Fruit fly (Drosophila melanogaster) whole organism, pupa: ENCODE data around the gene CG33340.

Experiments used
- CG10348 ChIP-seq: fragments of 200-800 bp; sonication (Bioruptor generic); IDR thresholded peaks from 2 replicates; pipeline ENCODE4 v1.3.6; 2022; ENCODE audit warnings: missing biosample characterization, missing genetic modification characterization
- CG12605 ChIP-seq: fragments of 200-800 bp; sonication (Bioruptor generic); IDR thresholded peaks from 2 replicates; pipeline ENCODE4 v1.3.6; 2022; ENCODE audit warnings: missing biosample characterization, missing genetic modification characterization
- CG13204 ChIP-seq: fragments of 200-800 bp; sonication (Bioruptor generic); optimal IDR thresholded peaks from 2 replicates; lab custom pipeline; 2018; ENCODE audit warnings: missing biosample characterization, mild to moderate bottlenecking, missing genetic modification characterization, moderate library complexity
- CG14655 ChIP-seq: fragments of 200-800 bp; sonication (Bioruptor generic); optimal IDR thresholded peaks from 3 replicates; lab custom pipeline; 2017; ENCODE audit warnings: mild to moderate bottlenecking, missing biosample characterization, missing genetic modification reagents, missing genetic modification characterization
- CG15710 ChIP-seq: fragments of 200-800 bp; sonication (Bioruptor generic); optimal IDR thresholded peaks from 2 replicates; lab custom pipeline; 2018; ENCODE audit warnings: missing biosample characterization, mild to moderate bottlenecking, missing genetic modification characterization, moderate library complexity
- CG17806 ChIP-seq: fragments of 200-800 bp; sonication (Bioruptor generic); optimal IDR thresholded peaks from 2 replicates; lab custom pipeline; 2018; ENCODE audit warnings: missing biosample characterization, mild to moderate bottlenecking, missing genetic modification characterization, moderate library complexity
- CG32121 ChIP-seq: fragments of 200-800 bp; sonication (Bioruptor generic); IDR thresholded peaks from 2 replicates; pipeline ENCODE4 v1.3.6; 2022; ENCODE audit warnings: missing biosample characterization, missing genetic modification characterization
- CG34367 ChIP-seq: fragments of 200-800 bp; sonication (Bioruptor generic); optimal IDR thresholded peaks from 2 replicates; lab custom pipeline; 2018; ENCODE audit warnings: missing biosample characterization, mild to moderate bottlenecking, missing genetic modification characterization
- CG4496 ChIP-seq: fragments of 200-800 bp; sonication (Bioruptor generic); IDR thresholded peaks from 3 replicates; pipeline ENCODE4 v1.3.6; 2022; ENCODE audit warnings: missing biosample characterization, missing genetic modification characterization
- CG8159 ChIP-seq: fragments of 200-800 bp; sonication (Bioruptor generic); optimal IDR thresholded peaks from 3 replicates; lab custom pipeline; 2018; ENCODE audit warnings: missing biosample characterization, mild to moderate bottlenecking, missing genetic modification characterization, moderate library complexity
- CG8301 ChIP-seq: fragments of 200-800 bp; sonication (Bioruptor generic); optimal IDR thresholded peaks from 2 replicates; lab custom pipeline; 2018; ENCODE audit warnings: missing biosample characterization, mild to moderate bottlenecking, missing genetic modification characterization
- CG9948 ChIP-seq: fragments of 200-800 bp; sonication (Bioruptor generic); optimal IDR thresholded peaks from 2 replicates; lab custom pipeline; 2018; ENCODE audit warnings: missing biosample characterization, mild to moderate bottlenecking, missing genetic modification characterization, moderate library complexity
- D1 ChIP-seq: fragments of 200-800 bp; sonication (Bioruptor generic); optimal IDR thresholded peaks from 2 replicates; lab custom pipeline; 2018; ENCODE audit warnings: missing biosample characterization, mild to moderate bottlenecking, missing genetic modification characterization, moderate library complexity
- EcR ChIP-seq: fragments of 200-800 bp; sonication (Bioruptor generic); optimal IDR thresholded peaks from 3 replicates; lab custom pipeline; 2019; ENCODE audit warnings: missing biosample characterization, missing genetic modification characterization, mild to moderate bottlenecking, moderate library complexity, missing genetic modification reagents
- Ets98B ChIP-seq: fragments of 200-800 bp; sonication (Bioruptor generic); IDR thresholded peaks from 2 replicates; pipeline ENCODE4 v1.3.6; 2022; ENCODE audit warnings: missing biosample characterization, missing genetic modification characterization
- Pif1A ChIP-seq: fragments of 200-800 bp; sonication (Bioruptor generic); optimal IDR thresholded peaks from 3 replicates; lab custom pipeline; 2016; ENCODE audit warnings: missing biosample characterization, missing genetic modification characterization
- Pif1B ChIP-seq: fragments of 200-800 bp; sonication (Bioruptor generic); optimal IDR thresholded peaks from 3 replicates; lab custom pipeline; 2016; ENCODE audit warnings: missing biosample characterization, missing genetic modification characterization
- Snoo ChIP-seq: fragments of 200-800 bp; sonication (Bioruptor generic); optimal IDR thresholded peaks from 3 replicates; lab custom pipeline; 2017; ENCODE audit warnings: missing biosample characterization, mild to moderate bottlenecking, missing genetic modification characterization, inconsistent platforms
- fd96Ca ChIP-seq: fragments of 200-800 bp; sonication (Bioruptor generic); IDR thresholded peaks from 3 replicates; pipeline ENCODE4 v1.3.6; 2022; ENCODE audit warnings: missing biosample characterization, missing genetic modification characterization
- gl ChIP-seq: fragments of 200-800 bp; sonication (Bioruptor generic); optimal IDR thresholded peaks from 2 replicates; lab custom pipeline; 2018; ENCODE audit warnings: missing biosample characterization, mild to moderate bottlenecking, missing genetic modification characterization
- rn ChIP-seq: fragments of 200-800 bp; sonication (Bioruptor generic); IDR thresholded peaks from 2 replicates; pipeline ENCODE4 v1.3.6; 2022; ENCODE audit warnings: missing biosample characterization, missing genetic modification characterization

The CG33340 gene

dm6 chr3R:24359957-24360356, 3.0 kb upstream of the CG33340 start, which contains the start of gene CG18528:
TSS of gene CG18528 (minus strand) at chr3R:24360144.
- TF ChIP-seq EcR (GFP tag; lab: Kevin White, UChicago) (no peak), CG4496 (no peak), CG8159 (no peak), CG13204 (GFP tag; lab: Kevin White, UChicago) (no peak), fd96Ca (GFP tag; lab: Robert Waterston, UW) (no peak), CG12605 (GFP tag; lab: Robert Waterston, UW) (no peak), rn (GFP tag; lab: Robert Waterston, UW) (no peak), CG14655 (no peak), Pif1B (GFP tag; lab: Kevin White, UChicago) (no peak), Pif1A (no peak), gl (tag; lab: Kevin White, UChicago) (no peak), Ets98B (GFP tag; lab: Robert Waterston, UW) (no peak)

- no peak for TF ChIP-seq CG14655
- TF ChIP-seq CG17806, result no peak
- TF ChIP-seq CG13204 (GFP tag; lab: Kevin White, UChicago), result no peak
- no peak for TF ChIP-seq Ets98B (GFP tag; lab: Robert Waterston, UW)
- TF ChIP-seq CG15710 (tag; lab: Kevin White, UChicago), result no peak
- TF ChIP-seq CG12605 (GFP tag; lab: Robert Waterston, UW), result no peak
- no peak for TF ChIP-seq CG8301 (tag; lab: Kevin White, UChicago)
- TF ChIP-seq Pif1A, result no peak
- TF ChIP-seq EcR (GFP tag; lab: Kevin White, UChicago), result no peak
- TF ChIP-seq Pif1B (GFP tag; lab: Kevin White, UChicago), result no peak
- TF ChIP-seq gl (tag; lab: Kevin White, UChicago), result no peak
- TF ChIP-seq fd96Ca (GFP tag; lab: Robert Waterston, UW), result no peak
- TF ChIP-seq D1 (tag; lab: Kevin White, UChicago), result no peak
- TF ChIP-seq CG8159, result no peak
These were observed 1.4 kb upstream of the CG33340 start, which contains the start of the genes CG5762 and CG33339 for dm6 chr3R:24361583-24361982. TSS of gene CG5762 (minus strand) at chr3R:24361683. TSS of gene CG33339 (plus strand) at chr3R:24361847.

dm6 chr3R:24364880-24365604, 2.1 kb downstream of the CG33340 start, which contains the start of the genes CG17784 and CG13613:
TSS of gene CG17784 (minus strand) at chr3R:24364980.
TSS of gene CG13613 (plus strand) at chr3R:24365554.
- TF ChIP-seq Ets98B (GFP tag; lab: Robert Waterston, UW) (no peak), CG10348 (GFP tag; lab: Robert Waterston, UW) (no peak), EcR (GFP tag; lab: Kevin White, UChicago) (no peak), Pif1A (no peak), rn (GFP tag; lab: Robert Waterston, UW) (no peak), gl (tag; lab: Kevin White, UChicago) (no peak), Pif1B (GFP tag; lab: Kevin White, UChicago) (no peak), CG9948 (tag; lab: Kevin White, UChicago) (no peak), CG12605 (GFP tag; lab: Robert Waterston, UW) (no peak), D1 (tag; lab: Kevin White, UChicago) (no peak), CG13204 (GFP tag; lab: Kevin White, UChicago) (no peak), CG17806 (no peak)

- TF ChIP-seq Snoo (tag; lab: Kevin White, UChicago) (no peak), D1 (tag; lab: Kevin White, UChicago) (no peak), CG13204 (GFP tag; lab: Kevin White, UChicago) (no peak), CG9948 (tag; lab: Kevin White, UChicago) (no peak), fd96Ca (GFP tag; lab: Robert Waterston, UW) (no peak), CG32121 (no peak), EcR (GFP tag; lab: Kevin White, UChicago) (no peak), CG10348 (GFP tag; lab: Robert Waterston, UW) (no peak), CG17806 (no peak), Ets98B (GFP tag; lab: Robert Waterston, UW) (no peak), CG12605 (GFP tag; lab: Robert Waterston, UW) (no peak), CG34367 (tag; lab: Kevin White, UChicago) (no peak), CG4496 (no peak), gl (tag; lab: Kevin White, UChicago) (no peak), CG8301 (tag; lab: Kevin White, UChicago) (no peak)
These were observed 4.2 kb downstream of the CG33340 start, which contains the start of gene CG42811 for dm6 chr3R:24367120-24367519. TSS of gene CG42811 (minus strand) at chr3R:24367220.

- no peak for TF ChIP-seq Ets98B (GFP tag; lab: Robert Waterston, UW)
- TF ChIP-seq CG12605 (GFP tag; lab: Robert Waterston, UW), result no peak
- no peak for TF ChIP-seq CG17806
- no peak for TF ChIP-seq CG15710 (tag; lab: Kevin White, UChicago)
- TF ChIP-seq CG4496, result no peak
- no peak for TF ChIP-seq CG34367 (tag; lab: Kevin White, UChicago)
- no peak for TF ChIP-seq CG32121
- TF ChIP-seq fd96Ca (GFP tag; lab: Robert Waterston, UW), result no peak
These were observed 5.1 kb downstream of the CG33340 start, which contains the start of the genes CG42812 and CG33341 for dm6 chr3R:24368064-24368463. TSS of gene CG42812 (minus strand) at chr3R:24368164. TSS of gene CG33341 (plus strand) at chr3R:24368358.

dm6 chr3R:24369268-24369667, 6.3 kb downstream of the CG33340 start, which contains the start of gene CG13614:
TSS of gene CG13614 (plus strand) at chr3R:24369568.
- no peak for TF ChIP-seq CG4496
- TF ChIP-seq CG13204 (GFP tag; lab: Kevin White, UChicago), result no peak
- TF ChIP-seq Pif1A, result no peak
- TF ChIP-seq CG15710 (tag; lab: Kevin White, UChicago), result no peak
- no peak for TF ChIP-seq D1 (tag; lab: Kevin White, UChicago)
- TF ChIP-seq Ets98B (GFP tag; lab: Robert Waterston, UW), result no peak
